Worm (Caenorhabditis elegans) whole organism, L3 larva: ENCODE data around the gene aaim-1.

ENCODE experiments used
- R02D3.7 ChIP-seq: fragments of 150-350 bp; optimal IDR thresholded peaks from 2 replicates; lab custom pipeline; 2014; ENCODE audit warnings: missing biosample characterization, missing genetic modification characterization
- ZK546.5 ChIP-seq: sonication (generic microtip); optimal IDR thresholded peaks from 2 replicates; lab custom pipeline; 2017; ENCODE audit warnings: missing biosample characterization, missing genetic modification characterization
- ceh-16 ChIP-seq: sonication (generic microtip); optimal IDR thresholded peaks from 2 replicates; lab custom pipeline; 2017; ENCODE audit warnings: missing biosample characterization, missing genetic modification characterization
- ceh-9 ChIP-seq: sonication (generic microtip); optimal IDR thresholded peaks from 2 replicates; lab custom pipeline; 2018; ENCODE audit warnings: missing biosample characterization, missing genetic modification characterization
- daf-12 ChIP-seq: fragments of 150-350 bp; optimal IDR thresholded peaks from 2 replicates; lab custom pipeline; 2014; ENCODE audit warnings: missing biosample characterization, missing genetic modification reagents, missing genetic modification characterization
- egl-5 ChIP-seq: fragments of 150-350 bp; optimal IDR thresholded peaks from 2 replicates; lab custom pipeline; 2017; ENCODE audit warnings: missing biosample characterization, missing genetic modification reagents, missing genetic modification characterization, inconsistent platforms
- elt-1 ChIP-seq: fragments of 150-350 bp; optimal IDR thresholded peaks from 2 replicates; lab custom pipeline; 2014; ENCODE audit warnings: missing biosample characterization, missing genetic modification characterization
- elt-2 ChIP-seq: sonication (generic microtip); optimal IDR thresholded peaks from 2 replicates; lab custom pipeline; 2016; ENCODE audit warnings: missing genetic modification reagents, mild to moderate bottlenecking, missing genetic modification characterization, missing compliant biosample characterization
- elt-3 ChIP-seq, 3 experiments: fragments of 150-350 bp in 1 of 3; sonication (generic microtip) in 2 of 3; optimal IDR thresholded peaks; 2 replicates in 2 of 3; 4 replicates in 1 of 3; lab custom pipeline; 2014 to 2017; ENCODE audit warnings: missing biosample characterization in 3 of 3, missing genetic modification characterization in 3 of 3
- fkh-10 ChIP-seq: sonication (generic microtip); optimal IDR thresholded peaks from 2 replicates; lab custom pipeline; 2017; ENCODE audit warnings: missing biosample characterization, missing genetic modification reagents, missing genetic modification characterization
- fkh-2 ChIP-seq: fragments of 150-350 bp; optimal IDR thresholded peaks from 2 replicates; lab custom pipeline; 2014; ENCODE audit warnings: missing biosample characterization, missing genetic modification reagents, missing genetic modification characterization
- jun-1 ChIP-seq: fragments of 150-350 bp; optimal IDR thresholded peaks from 2 replicates; lab custom pipeline; 2014; ENCODE audit warnings: missing biosample characterization, missing genetic modification reagents, missing genetic modification characterization
- lin-15B ChIP-seq: fragments of 150-350 bp; optimal IDR thresholded peaks from 2 replicates; lab custom pipeline; 2014; ENCODE audit warnings: missing biosample characterization, missing genetic modification characterization
- lsy-12 ChIP-seq: sonication (generic microtip); optimal IDR thresholded peaks from 2 replicates; lab custom pipeline; 2016; ENCODE audit warnings: mild to moderate bottlenecking, missing genetic modification characterization, missing compliant biosample characterization
- mdl-1 ChIP-seq: fragments of 150-350 bp; optimal IDR thresholded peaks from 2 replicates; lab custom pipeline; 2014; ENCODE audit warnings: missing biosample characterization, missing genetic modification characterization
- mml-1 ChIP-seq: fragments of 150-350 bp; sonication (generic microtip); optimal IDR thresholded peaks from 3 replicates; lab custom pipeline; 2014; ENCODE audit warnings: missing biosample characterization, missing genetic modification characterization
- nfya-1 ChIP-seq: sonication (generic microtip); optimal IDR thresholded peaks from 2 replicates; lab custom pipeline; 2017; ENCODE audit warnings: missing genetic modification characterization, mild to moderate bottlenecking, missing compliant biosample characterization, antibody characterized with exemption, moderate library complexity; ENCODE audit not compliant: insufficient read depth
- nhr-23 ChIP-seq: fragments of 150-350 bp; optimal IDR thresholded peaks from 2 replicates; lab custom pipeline; 2014; ENCODE audit warnings: missing biosample characterization, missing genetic modification reagents, missing genetic modification characterization
- nhr-237 ChIP-seq: fragments of 150-350 bp; optimal IDR thresholded peaks from 2 replicates; lab custom pipeline; 2014; ENCODE audit warnings: missing biosample characterization, missing genetic modification characterization
- nhr-25 ChIP-seq: sonication (generic microtip); optimal IDR thresholded peaks from 2 replicates; lab custom pipeline; 2017; ENCODE audit warnings: missing biosample characterization, missing genetic modification characterization
- nhr-28 ChIP-seq: fragments of 150-350 bp; optimal IDR thresholded peaks from 2 replicates; lab custom pipeline; 2014; ENCODE audit warnings: missing biosample characterization, missing genetic modification characterization
- nhr-43 ChIP-seq: sonication (generic microtip); optimal IDR thresholded peaks from 2 replicates; lab custom pipeline; 2016; ENCODE audit warnings: mild to moderate bottlenecking, missing genetic modification characterization, missing compliant biosample characterization; ENCODE audit not compliant: poor library complexity, severe bottlenecking
- nhr-67 ChIP-seq: fragments of 150-350 bp; optimal IDR thresholded peaks from 2 replicates; lab custom pipeline; 2014; ENCODE audit warnings: missing biosample characterization, missing genetic modification characterization
- nhr-76 ChIP-seq: fragments of 150-350 bp; sonication (generic microtip); optimal IDR thresholded peaks from 5 replicates; lab custom pipeline; 2014; ENCODE audit warnings: missing biosample characterization, missing genetic modification characterization
- pha-4 ChIP-seq: fragments of 150-350 bp; optimal IDR thresholded peaks from 2 replicates; lab custom pipeline; 2014; ENCODE audit warnings: missing biosample characterization, missing genetic modification reagents, missing genetic modification characterization
- pqm-1 ChIP-seq: fragments of 150-350 bp; optimal IDR thresholded peaks from 2 replicates; lab custom pipeline; 2017; ENCODE audit warnings: missing biosample characterization, missing genetic modification characterization, inconsistent platforms
- sea-2 ChIP-seq: fragments of 150-350 bp; sonication (generic microtip); optimal IDR thresholded peaks from 4 replicates; lab custom pipeline; 2014; ENCODE audit warnings: missing biosample characterization, missing genetic modification reagents, missing genetic modification characterization
- skn-1 ChIP-seq: fragments of 150-350 bp; optimal IDR thresholded peaks from 2 replicates; lab custom pipeline; 2014; ENCODE audit warnings: missing biosample characterization, missing genetic modification characterization
- snpc-4 ChIP-seq: fragments of 150-350 bp; optimal IDR thresholded peaks from 2 replicates; lab custom pipeline; 2014; ENCODE audit warnings: missing biosample characterization, missing genetic modification characterization
- tbx-2 ChIP-seq: sonication (generic microtip); optimal IDR thresholded peaks from 2 replicates; lab custom pipeline; 2016; ENCODE audit warnings: mild to moderate bottlenecking, missing genetic modification characterization, missing compliant biosample characterization
- unc-39 ChIP-seq: sonication (generic microtip); optimal IDR thresholded peaks from 4 replicates; lab custom pipeline; 2017; ENCODE audit warnings: missing biosample characterization, missing genetic modification characterization
- ztf-11 ChIP-seq: fragments of 150-350 bp; optimal IDR thresholded peaks from 2 replicates; lab custom pipeline; 2014; ENCODE audit warnings: missing biosample characterization, missing genetic modification characterization
- ztf-4 ChIP-seq: fragments of 150-350 bp; optimal IDR thresholded peaks from 2 replicates; lab custom pipeline; 2014; ENCODE audit warnings: missing biosample characterization, missing genetic modification characterization

aaim-1 gene

ce11 chrX:6536701-6537279, 25.4 kb downstream of the aaim-1 start, which contains the start of gene ilys-5:
ilys-5 (minus strand) TSS chrX:6536840.
- peak; percentile 73 for TF ChIP-seq pqm-1 (tag; lab: Kevin White, UChicago)
- TF ChIP-seq elt-2: peak; percentile 90
- no peak for TF ChIP-seq tbx-2 (tag; lab: Kevin White, UChicago)
- TF ChIP-seq, all 47 proteins: peak for 2

ce11 chrX:6533038-6533437, 29.2 kb downstream of the aaim-1 start:
- no peak for TF ChIP-seq egl-5 (tag; lab: Kevin White, UChicago)
- no peak for TF ChIP-seq ceh-16
- TF ChIP-seq elt-2: peak; percentile 50
- TF ChIP-seq unc-39: no peak
- TF ChIP-seq nhr-67 (tag; lab: Kevin White, UChicago): no peak

- no peak for TF ChIP-seq daf-12 (tag; lab: Kevin White, UChicago)
- peak; percentile 38 for TF ChIP-seq nfya-1 (tag; lab: Kevin White, UChicago)
These were observed 30.3 kb downstream of the aaim-1 start for ce11 chrX:6531896-6532295.

- TF ChIP-seq elt-2 (peak; percentile 93), pqm-1 (tag; lab: Kevin White, UChicago) (peak; percentile 21), elt-3 (tag; optimal IDR thresholded peaks at IDR 0.05; lab: Kevin White, UChicago) (no peak), ztf-11 (tag; lab: Kevin White, UChicago) (no peak), nhr-76 (tag; lab: Kevin White, UChicago) (no peak), lin-15B (no peak), R02D3.7 (no peak), lsy-12 (tag; lab: Kevin White, UChicago) (no peak), jun-1 (tag; lab: Kevin White, UChicago) (no peak), mdl-1 (tag; lab: Kevin White, UChicago) (no peak), ZK546.5 (tag; lab: Kevin White, UChicago) (no peak), nhr-237 (tag; lab: Kevin White, UChicago) (no peak), pha-4 (tag; lab: Kevin White, UChicago) (peak; percentile 4), ceh-16 (no peak)
These were observed 31.6 kb downstream of the aaim-1 start for ce11 chrX:6530591-6530990.

ce11 chrX:6530046-6530445, 32.2 kb downstream of the aaim-1 start, which contains the start of gene ceh-60:
ceh-60 (minus strand) TSS chrX:6530146.
- TF ChIP-seq ztf-4 (tag; lab: Kevin White, UChicago) (no peak), nhr-43 (tag; lab: Kevin White, UChicago) (no peak), tbx-2 (tag; lab: Kevin White, UChicago) (no peak), fkh-10 (GFP tag; lab: Kevin White, UChicago) (no peak), fkh-2 (tag; lab: Kevin White, UChicago) (no peak), nhr-23 (no peak), sea-2 (GFP tag; lab: Kevin White, UChicago) (no peak), daf-12 (tag; lab: Kevin White, UChicago) (no peak), skn-1 (tag; lab: Kevin White, UChicago) (no peak), ztf-11 (tag; lab: Kevin White, UChicago) (no peak), elt-2 (no peak), lsy-12 (tag; lab: Kevin White, UChicago) (no peak), snpc-4 (tag; lab: Kevin White, UChicago) (no peak), nhr-28 (no peak), R02D3.7 (no peak), mml-1 (tag; lab: Kevin White, UChicago) (no peak), nhr-25 (tag; lab: Kevin White, UChicago) (no peak), elt-1 (tag; lab: Kevin White, UChicago) (no peak), ceh-9 (tag; lab: Kevin White, UChicago) (no peak), elt-3 (tag; optimal IDR thresholded peaks at IDR 0.05; lab: Kevin White, UChicago) (no peak)
- TF ChIP-seq, all 47 proteins: peak for 0
